Worm (Caenorhabditis elegans): Measurements from ENCODE around the gene F56D2.2.
A peak's percentile ranks its signal among the peaks of the same experiment; 100 is the strongest.

Gene F56D2.2

ce11 chrIII:5565699-5566098, 21.4 kb upstream of the F56D2.2 start:
- no peak for TF ChIP-seq zip-8 (tag; optimal IDR thresholded peaks at IDR 0.05)
- peak; percentile 47 for TF ChIP-seq unc-120 (tag; optimal IDR thresholded peaks at IDR 0.05; ENCODE audit: poor library complexity, severe bottlenecking)

DNA sequence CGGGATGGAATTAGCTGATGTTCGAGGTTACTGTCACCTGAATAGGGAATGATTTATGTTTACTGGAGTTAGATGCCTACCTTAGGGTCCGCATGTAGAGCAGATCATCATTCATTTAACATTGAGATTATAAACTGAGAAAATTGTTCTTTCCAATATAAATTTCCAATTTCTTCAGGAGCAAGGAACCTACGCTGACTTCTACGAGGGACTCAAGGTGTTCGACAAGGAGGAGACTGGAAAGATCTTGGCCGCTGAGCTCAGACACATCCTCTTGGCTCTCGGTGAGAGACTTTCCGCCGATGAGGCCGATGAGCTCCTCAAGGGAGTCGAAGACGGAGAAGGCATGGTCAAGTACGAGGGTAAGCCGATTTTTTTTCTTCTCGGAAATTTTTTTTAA, 20.6 kb upstream of the F56D2.2 start:
- no peak for TF ChIP-seq lsy-2 (tag; optimal IDR thresholded peaks at IDR 0.05)

ce11 chrIII:5568265-5568664, 18.8 kb upstream of the F56D2.2 start:
- TF ChIP-seq elt-3 (tag; optimal IDR thresholded peaks at IDR 0.05) (no peak), ceh-83 (GFP tag; optimal IDR thresholded peaks at IDR 0.05) (no peak), mep-1 (tag; optimal IDR thresholded peaks at IDR 0.05) (no peak), snpc-4 (tag; optimal IDR thresholded peaks at IDR 0.05) (no peak), ces-1 (GFP tag; optimal IDR thresholded peaks at IDR 0.05) (no peak), unc-62 (GFP tag; optimal IDR thresholded peaks at IDR 0.05) (no peak), nhr-28 (tag; optimal IDR thresholded peaks at IDR 0.05) (no peak), M03D4.4 (tag; optimal IDR thresholded peaks at IDR 0.05) (no peak), lin-13 (tag; optimal IDR thresholded peaks at IDR 0.05) (no peak), tbx-8 (GFP tag; optimal IDR thresholded peaks at IDR 0.05) (no peak), ztf-11 (tag; optimal IDR thresholded peaks at IDR 0.05) (no peak), unc-39 (tag; optimal IDR thresholded peaks at IDR 0.05) (no peak), lsy-2 (tag; optimal IDR thresholded peaks at IDR 0.05) (no peak), ceh-39 (tag; optimal IDR thresholded peaks at IDR 0.05) (no peak), nhr-12 (tag; optimal IDR thresholded peaks at IDR 0.05) (no peak), mab-5 (tag; optimal IDR thresholded peaks at IDR 0.05) (no peak), elt-1 (tag; optimal IDR thresholded peaks at IDR 0.05; ENCODE audit: borderline replicate concordance, insufficient read depth) (no peak), zip-8 (tag; optimal IDR thresholded peaks at IDR 0.05) (no peak), lin-32 (GFP tag; optimal IDR thresholded peaks at IDR 0.05) (no peak)

- TF ChIP-seq ces-1 (GFP tag; optimal IDR thresholded peaks at IDR 0.05): no peak
Measured at ce11 chrIII:5568679-5569078, 18.4 kb upstream of the F56D2.2 start, which contains the start of gene nspb-12. nspb-12 (minus strand) TSS chrIII:5568779.

ce11 chrIII:5570814-5571443, 16.1 kb upstream of the F56D2.2 start:
- TF ChIP-seq sem-2 (GFP tag; optimal IDR thresholded peaks at IDR 0.05) (no peak), lin-13 (tag; optimal IDR thresholded peaks at IDR 0.05) (no peak), elt-1 (tag; optimal IDR thresholded peaks at IDR 0.05; ENCODE audit: borderline replicate concordance, insufficient read depth) (no peak), lin-32 (GFP tag; optimal IDR thresholded peaks at IDR 0.05) (no peak), nhr-28 (tag; optimal IDR thresholded peaks at IDR 0.05) (no peak), drap-1 (GFP tag; optimal IDR thresholded peaks at IDR 0.05) (no peak), elt-3 (tag; optimal IDR thresholded peaks at IDR 0.05) (no peak), flh-1 (GFP tag; optimal IDR thresholded peaks at IDR 0.05) (no peak), bed-3 (GFP tag; optimal IDR thresholded peaks at IDR 0.05) (no peak)

DNA sequence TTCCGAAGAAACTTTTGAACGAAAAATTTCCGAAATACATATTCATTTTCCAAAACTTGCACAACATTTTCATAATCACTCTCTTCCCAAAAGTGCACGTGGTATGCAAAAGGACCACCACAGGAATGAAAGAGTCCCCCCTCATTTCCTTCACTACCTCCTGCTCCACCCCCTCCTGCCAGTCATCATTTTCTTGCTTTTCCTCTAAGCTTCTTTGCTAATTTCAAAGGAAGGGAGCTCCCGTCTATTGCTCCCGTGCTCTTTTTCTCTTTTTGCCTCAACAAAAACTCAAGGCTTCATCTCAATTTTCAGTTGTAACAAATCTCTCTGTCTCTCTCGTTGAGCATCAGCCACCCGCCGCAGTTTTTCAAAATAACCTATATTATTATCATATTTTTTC, 14.3 kb upstream of the F56D2.2 start:
- TF ChIP-seq hlh-1 (tag; optimal IDR thresholded peaks at IDR 0.05) (no peak), unc-120 (tag; optimal IDR thresholded peaks at IDR 0.05; ENCODE audit: poor library complexity, severe bottlenecking) (peak; percentile 30)

ce11 chrIII:5573694-5574093, 13.4 kb upstream of the F56D2.2 start, which contains the start of gene molo-1:
molo-1 (plus strand) TSS chrIII:5573994.
- TF ChIP-seq elt-1 (tag; optimal IDR thresholded peaks at IDR 0.05; ENCODE audit: borderline replicate concordance, insufficient read depth) (no peak), blmp-1 (tag; optimal IDR thresholded peaks at IDR 0.05) (no peak), lsy-2 (tag; optimal IDR thresholded peaks at IDR 0.05) (no peak), nhr-237 (tag; optimal IDR thresholded peaks at IDR 0.05) (no peak), sem-2 (GFP tag; optimal IDR thresholded peaks at IDR 0.05) (no peak)
